Worm (Caenorhabditis elegans) whole organism, L2 larva: ENCODE results near the gene F26A1.1.

Experiments
- ZK546.5 ChIP-seq: sonication (generic microtip); optimal IDR thresholded peaks from 2 replicates; lab custom pipeline; 2017; ENCODE audit warnings: missing biosample characterization, missing genetic modification characterization
- ceh-82 ChIP-seq: fragments of 150-350 bp; optimal IDR thresholded peaks from 2 replicates; lab custom pipeline; 2014; ENCODE audit warnings: missing biosample characterization, missing genetic modification characterization
- elt-1 ChIP-seq: fragments of 150-350 bp; optimal IDR thresholded peaks from 2 replicates; lab custom pipeline; 2014; ENCODE audit warnings: missing biosample characterization, missing genetic modification characterization
- fos-1 ChIP-seq: fragments of 150-350 bp; optimal IDR thresholded peaks from 2 replicates; lab custom pipeline; 2014; ENCODE audit warnings: missing biosample characterization, missing genetic modification characterization
- lin-13 ChIP-seq: fragments of 150-350 bp; optimal IDR thresholded peaks from 2 replicates; lab custom pipeline; 2014; ENCODE audit warnings: missing biosample characterization, missing genetic modification reagents, missing genetic modification characterization
- mdl-1 ChIP-seq, 2 experiments: fragments of 150-350 bp in 1 of 2; sonication (generic microtip) in 1 of 2; optimal IDR thresholded peaks; 2 replicates each; lab custom pipeline; 2017; ENCODE audit warnings: missing biosample characterization in 2 of 2, missing genetic modification characterization in 2 of 2
- nhr-129 ChIP-seq: fragments of 150-350 bp; optimal IDR thresholded peaks from 2 replicates; lab custom pipeline; 2014; ENCODE audit warnings: missing biosample characterization, missing genetic modification characterization
- nhr-6 ChIP-seq: fragments of 150-350 bp; optimal IDR thresholded peaks from 2 replicates; lab custom pipeline; 2014; ENCODE audit warnings: missing biosample characterization, missing genetic modification characterization
- unc-62 ChIP-seq: fragments of 150-350 bp; optimal IDR thresholded peaks from 2 replicates; lab custom pipeline; 2014; ENCODE audit warnings: missing biosample characterization, missing genetic modification reagents, missing genetic modification characterization
- ztf-11 ChIP-seq: sonication (generic microtip); optimal IDR thresholded peaks from 2 replicates; lab custom pipeline; 2017; ENCODE audit warnings: missing biosample characterization, missing genetic modification characterization

DNA sequence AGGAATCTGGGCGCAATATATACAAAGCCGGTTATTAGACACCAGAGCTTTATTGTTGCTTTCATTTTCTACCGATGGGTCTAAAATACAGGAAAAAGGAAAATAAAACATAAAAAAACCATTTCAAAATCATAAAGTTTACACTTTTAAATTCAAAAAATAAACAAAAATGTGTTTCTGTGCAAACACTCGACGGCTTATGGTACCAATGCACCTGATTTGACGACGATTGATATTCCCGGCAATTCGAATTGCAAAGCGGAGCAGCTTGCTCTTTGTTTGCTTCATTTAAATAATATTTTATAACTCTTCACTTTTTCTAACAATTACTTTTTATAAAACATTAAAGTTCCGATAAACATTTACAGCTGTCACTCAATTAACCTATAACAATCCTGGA lies at the start of gene F26A1.1:
- TF ChIP-seq ceh-82 (tag; lab: Kevin White, UChicago) (no peak), mdl-1 (tag; optimal IDR thresholded peaks at IDR 0.05; lab: Kevin White, UChicago) (no peak), unc-62 (no peak), elt-1 (tag; lab: Kevin White, UChicago) (no peak), ztf-11 (tag; lab: Kevin White, UChicago) (no peak), nhr-6 (no peak), ZK546.5 (tag; lab: Kevin White, UChicago) (no peak), fos-1 (no peak), nhr-129 (tag; lab: Kevin White, UChicago) (peak; percentile 8), lin-13 (GFP tag; lab: Kevin White, UChicago) (no peak)
